Worm (Caenorhabditis elegans): Measurements from ENCODE around the gene F21D12.3.

DNA sequence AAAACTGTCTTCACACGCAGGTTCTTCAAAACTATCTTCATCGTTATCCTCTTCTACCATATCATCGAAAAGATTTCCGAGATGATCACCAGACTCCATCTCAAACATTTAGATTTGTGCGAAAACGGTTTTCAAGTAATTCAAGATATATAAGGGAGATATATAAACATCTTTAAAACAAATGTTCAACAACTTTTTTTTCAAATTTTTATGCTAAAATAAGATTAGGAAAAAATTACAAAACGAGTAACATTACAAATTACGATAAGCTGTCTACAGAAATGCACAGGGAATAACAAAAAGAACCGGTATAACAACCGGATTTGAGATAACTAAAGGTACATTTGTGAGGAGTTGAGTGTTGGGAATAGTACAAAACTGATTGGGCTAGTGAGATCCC is 27.9 kb downstream of the F21D12.3 start, which contains the start of gene C30G12.6:
- TF ChIP-seq mep-1 (tag; optimal IDR thresholded peaks at IDR 0.05) (no peak), pha-4 (tag; optimal IDR thresholded peaks at IDR 0.05) (no peak), sptf-1 (tag; optimal IDR thresholded peaks at IDR 0.05) (no peak), lin-13 (tag; optimal IDR thresholded peaks at IDR 0.05) (no peak), ceh-39 (tag; optimal IDR thresholded peaks at IDR 0.05) (no peak), nhr-237 (tag; optimal IDR thresholded peaks at IDR 0.05) (no peak), ces-1 (GFP tag; optimal IDR thresholded peaks at IDR 0.05) (no peak), lin-32 (GFP tag; optimal IDR thresholded peaks at IDR 0.05) (no peak), nhr-12 (tag; optimal IDR thresholded peaks at IDR 0.05) (no peak), elt-1 (tag; optimal IDR thresholded peaks at IDR 0.05; ENCODE audit: borderline replicate concordance, insufficient read depth) (no peak), zip-8 (tag; optimal IDR thresholded peaks at IDR 0.05) (no peak), unc-62 (GFP tag; optimal IDR thresholded peaks at IDR 0.05) (no peak), ham-2 (GFP tag; optimal IDR thresholded peaks at IDR 0.05) (no peak), nhr-76 (tag; optimal IDR thresholded peaks at IDR 0.05) (no peak)
